Worm (Caenorhabditis elegans) whole organism, early embryonic: ENCODE results near the gene mltn-3.

ENCODE experiments used
- B0310.2 ChIP-seq: sonication (generic microtip); optimal IDR thresholded peaks from 2 replicates; lab custom pipeline; 2016; ENCODE audit warnings: mild to moderate bottlenecking, missing genetic modification characterization, missing compliant biosample characterization
- F13C5.2 ChIP-seq: sonication (generic microtip); optimal IDR thresholded peaks from 2 replicates; lab custom pipeline; 2017; ENCODE audit warnings: mild to moderate bottlenecking, missing genetic modification characterization, inconsistent platforms, missing compliant biosample characterization
- aly-1 ChIP-seq: sonication (generic microtip); optimal IDR thresholded peaks from 2 replicates; lab custom pipeline; 2016; ENCODE audit warnings: missing genetic modification characterization, missing compliant biosample characterization
- ama-1 ChIP-seq: fragments of 150-350 bp; optimal IDR thresholded peaks from 2 replicates; lab custom pipeline; 2014
- ceh-13 ChIP-seq: fragments of 200-800 bp; sonication (Bioruptor generic); optimal IDR thresholded peaks from 2 replicates; lab custom pipeline; 2018; ENCODE audit warnings: mild to moderate bottlenecking, missing genetic modification characterization, missing compliant biosample characterization
- ceh-36 ChIP-seq: sonication (generic microtip); optimal IDR thresholded peaks from 2 replicates; lab custom pipeline; 2016; ENCODE audit warnings: missing genetic modification characterization, inconsistent platforms, missing compliant biosample characterization
- ets-7 ChIP-seq: sonication (generic microtip); optimal IDR thresholded peaks from 2 replicates; lab custom pipeline; 2016; ENCODE audit warnings: missing genotype, missing genetic modification characterization, missing compliant biosample characterization
- flt-1 ChIP-seq: fragments of 200-800 bp; sonication (Bioruptor generic); IDR thresholded peaks from 2 replicates; pipeline ENCODE4 v1.3.6; 2022; ENCODE audit warnings: missing genetic modification characterization, missing compliant biosample characterization
- hmbx-1 ChIP-seq: sonication (generic microtip); optimal IDR thresholded peaks from 2 replicates; lab custom pipeline; 2016; ENCODE audit warnings: mild to moderate bottlenecking, missing genetic modification characterization, missing compliant biosample characterization
- hmg-4 ChIP-seq: fragments of 200-800 bp; sonication (Bioruptor generic); optimal IDR thresholded peaks from 2 replicates; lab custom pipeline; 2018; ENCODE audit warnings: mild to moderate bottlenecking, missing genetic modification characterization, missing compliant biosample characterization
- hnd-1 ChIP-seq: sonication (generic microtip); optimal IDR thresholded peaks from 2 replicates; lab custom pipeline; 2016; ENCODE audit warnings: missing genetic modification characterization, missing compliant biosample characterization
- pes-1 ChIP-seq: fragments of 200-800 bp; sonication (Bioruptor generic); IDR thresholded peaks from 2 replicates; pipeline ENCODE4 v1.3.6; 2022; ENCODE audit warnings: missing genetic modification reagents, missing genetic modification characterization, missing compliant biosample characterization
- scrt-1 ChIP-seq: fragments of 200-800 bp; sonication (Bioruptor generic); IDR thresholded peaks from 2 replicates; pipeline ENCODE4 v1.3.6; 2022; ENCODE audit warnings: missing genetic modification characterization, missing compliant biosample characterization
- sea-1 ChIP-seq: fragments of 200-800 bp; sonication (Bioruptor generic); conservative IDR thresholded peaks from 2 replicates; pipeline ENCODE4 v1.3.6; 2022; ENCODE audit warnings: missing genetic modification characterization, missing compliant biosample characterization
- tbx-11 ChIP-seq: fragments of 200-800 bp; sonication (Bioruptor generic); IDR thresholded peaks from 2 replicates; pipeline ENCODE4 v1.3.6; 2022; ENCODE audit warnings: missing genetic modification characterization, missing compliant biosample characterization
- tbx-37 ChIP-seq: fragments of 200-800 bp; sonication (Bioruptor generic); conservative IDR thresholded peaks from 2 replicates; pipeline ENCODE4 v1.3.6; 2022; ENCODE audit warnings: missing genetic modification reagents, missing genetic modification characterization, missing compliant biosample characterization
- tra-4 ChIP-seq: sonication (generic microtip); optimal IDR thresholded peaks from 2 replicates; lab custom pipeline; 2017; ENCODE audit warnings: missing genetic modification characterization, missing compliant biosample characterization

The mltn-3 gene

ce11 chrII:13916040-13916439 lies at the start of gene mltn-3:
Gene mltn-3 (plus strand): TSS chrII:13916340.
- TF ChIP-seq F13C5.2 (no peak), hmbx-1 (tag; lab: Kevin White, UChicago) (no peak), ceh-36 (no peak), tbx-11 (no peak), ceh-13 (GFP tag; lab: Kevin White, UChicago) (no peak), tra-4 (tag; lab: Kevin White, UChicago) (no peak), aly-1 (tag; lab: Kevin White, UChicago) (no peak), scrt-1 (GFP tag; lab: Robert Waterston, UW) (no peak), ama-1 (lab: Kevin White, UChicago) (no peak), B0310.2 (tag; lab: Kevin White, UChicago) (no peak), hnd-1 (no peak), tbx-37 (no peak), flt-1 (GFP tag; lab: Robert Waterston, UW) (no peak)

- peak; percentile 58 for TF ChIP-seq F13C5.2
- no peak for TF ChIP-seq ceh-13 (GFP tag; lab: Kevin White, UChicago)
These were observed 43.8 kb upstream of the mltn-3 start, which contains the start of the genes cup-14 and ndub-8 for ce11 chrII:13872191-13872889. Gene cup-14 (minus strand): TSS chrII:13872241. Gene ndub-8 (plus strand): TSS chrII:13872869.

- TF ChIP-seq sea-1 (GFP tag; lab: Robert Waterston, UW): no peak
- TF ChIP-seq pes-1 (GFP tag; lab: Robert Waterston, UW): no peak
- TF ChIP-seq F13C5.2: no peak
- no peak for TF ChIP-seq B0310.2 (tag; lab: Kevin White, UChicago)
- TF ChIP-seq hmbx-1 (tag; lab: Kevin White, UChicago): no peak
- TF ChIP-seq tbx-11: no peak
- TF ChIP-seq hnd-1: no peak
- TF ChIP-seq ets-7 (tag; lab: Kevin White, UChicago): no peak
- no peak for TF ChIP-seq aly-1 (tag; lab: Kevin White, UChicago)
- TF ChIP-seq tbx-37: no peak
- no peak for TF ChIP-seq ceh-13 (GFP tag; lab: Kevin White, UChicago)
- no peak for TF ChIP-seq ama-1 (lab: Kevin White, UChicago)
- TF ChIP-seq scrt-1 (GFP tag; lab: Robert Waterston, UW): no peak
- TF ChIP-seq ceh-36: no peak
- no peak for TF ChIP-seq tra-4 (tag; lab: Kevin White, UChicago)
- TF ChIP-seq flt-1 (GFP tag; lab: Robert Waterston, UW): no peak
- TF ChIP-seq hmg-4 (GFP tag; lab: Kevin White, UChicago): no peak
These were observed 40.4 kb upstream of the mltn-3 start, which contains the start of gene ing-3 for ce11 chrII:13875734-13876133. Gene ing-3 (plus strand): TSS chrII:13876034.

ce11 chrII:13877994-13878393 lies 38.1 kb upstream of the mltn-3 start:
- no peak for TF ChIP-seq ceh-13 (GFP tag; lab: Kevin White, UChicago)
- no peak for TF ChIP-seq F13C5.2
- TF ChIP-seq ets-7 (tag; lab: Kevin White, UChicago): no peak
- TF ChIP-seq sea-1 (GFP tag; lab: Robert Waterston, UW): no peak
- no peak for TF ChIP-seq aly-1 (tag; lab: Kevin White, UChicago)
- no peak for TF ChIP-seq hmbx-1 (tag; lab: Kevin White, UChicago)
- no peak for TF ChIP-seq flt-1 (GFP tag; lab: Robert Waterston, UW)
- no peak for TF ChIP-seq tra-4 (tag; lab: Kevin White, UChicago)
- no peak for TF ChIP-seq ama-1 (lab: Kevin White, UChicago)
- TF ChIP-seq B0310.2 (tag; lab: Kevin White, UChicago): no peak

ce11 chrII:13879589-13879988 lies 36.6 kb upstream of the mltn-3 start:
- TF ChIP-seq ceh-13 (GFP tag; lab: Kevin White, UChicago) (no peak), aly-1 (tag; lab: Kevin White, UChicago) (no peak), F13C5.2 (no peak), ets-7 (tag; lab: Kevin White, UChicago) (no peak), hmg-4 (GFP tag; lab: Kevin White, UChicago) (no peak), tbx-37 (no peak), ceh-36 (no peak)

ce11 chrII:13882405-13882804 lies 33.7 kb upstream of the mltn-3 start, which contains the start of gene hda-10:
Gene hda-10 (plus strand): TSS chrII:13882705.
- TF ChIP-seq ceh-36 (no peak), aly-1 (tag; lab: Kevin White, UChicago) (no peak)

ce11 chrII:13886431-13886830 lies 29.7 kb upstream of the mltn-3 start:
- TF ChIP-seq tbx-37 (no peak), aly-1 (tag; lab: Kevin White, UChicago) (no peak), B0310.2 (tag; lab: Kevin White, UChicago) (no peak), hmg-4 (GFP tag; lab: Kevin White, UChicago) (no peak), flt-1 (GFP tag; lab: Robert Waterston, UW) (no peak), hmbx-1 (tag; lab: Kevin White, UChicago) (no peak), ets-7 (tag; lab: Kevin White, UChicago) (no peak), hnd-1 (no peak), pes-1 (GFP tag; lab: Robert Waterston, UW) (no peak), tbx-11 (no peak)

- no peak for TF ChIP-seq scrt-1 (GFP tag; lab: Robert Waterston, UW)
- peak; percentile 7 for TF ChIP-seq hmg-4 (GFP tag; lab: Kevin White, UChicago)
- no peak for TF ChIP-seq sea-1 (GFP tag; lab: Robert Waterston, UW)
- TF ChIP-seq pes-1 (GFP tag; lab: Robert Waterston, UW): no peak
- TF ChIP-seq ceh-36: no peak
- TF ChIP-seq ets-7 (tag; lab: Kevin White, UChicago): no peak
- TF ChIP-seq B0310.2 (tag; lab: Kevin White, UChicago): no peak
- TF ChIP-seq tbx-11: no peak
These were observed 27.9 kb upstream of the mltn-3 start, which contains the start of gene mcd-1 for ce11 chrII:13888278-13888677. Gene mcd-1 (plus strand): TSS chrII:13888544.
